Worm (Caenorhabditis elegans) whole organism, L1 larva: ENCODE results near the gene ztf-30.

Experiments
- ama-1 ChIP-seq: fragments of 150-350 bp; optimal IDR thresholded peaks from 2 replicates; lab custom pipeline; 2014
- elt-3 ChIP-seq, 6 experiments: fragments of 150-350 bp in 1 of 6; sonication (generic microtip); optimal IDR thresholded peaks; 2 replicates each; lab custom pipeline; 2017 to 2018; ENCODE audit warnings: missing biosample characterization in 6 of 6, missing genetic modification characterization in 6 of 6, inconsistent platforms in 1 of 6
- hlh-17 ChIP-seq: fragments of 200-800 bp; sonication (Bioruptor generic); optimal IDR thresholded peaks from 2 replicates; lab custom pipeline; 2018; ENCODE audit warnings: missing genetic modification characterization, mild to moderate bottlenecking, missing compliant biosample characterization, moderate library complexity, borderline replicate concordance
- lin-13 ChIP-seq: fragments of 150-350 bp; optimal IDR thresholded peaks from 2 replicates; lab custom pipeline; 2014; ENCODE audit warnings: missing biosample characterization, missing genetic modification reagents, missing genetic modification characterization
- mep-1 ChIP-seq: fragments of 150-350 bp; optimal IDR thresholded peaks from 2 replicates; lab custom pipeline; 2014; ENCODE audit warnings: missing biosample characterization, missing genetic modification characterization
- nhr-237 ChIP-seq: fragments of 150-350 bp; optimal IDR thresholded peaks from 2 replicates; lab custom pipeline; 2014; ENCODE audit warnings: missing biosample characterization, missing genetic modification characterization
- skn-1 ChIP-seq: fragments of 150-350 bp; optimal IDR thresholded peaks from 2 replicates; lab custom pipeline; 2014; ENCODE audit warnings: missing biosample characterization, missing genetic modification characterization
- sup-37 ChIP-seq: fragments of 200-800 bp; sonication (Bioruptor generic); optimal IDR thresholded peaks from 2 replicates; lab custom pipeline; 2018; ENCODE audit warnings: mild to moderate bottlenecking, missing genetic modification characterization, missing compliant biosample characterization
- zag-1 ChIP-seq: fragments of 150-350 bp; optimal IDR thresholded peaks from 2 replicates; lab custom pipeline; 2014; ENCODE audit warnings: missing biosample characterization, missing genetic modification characterization

DNA sequence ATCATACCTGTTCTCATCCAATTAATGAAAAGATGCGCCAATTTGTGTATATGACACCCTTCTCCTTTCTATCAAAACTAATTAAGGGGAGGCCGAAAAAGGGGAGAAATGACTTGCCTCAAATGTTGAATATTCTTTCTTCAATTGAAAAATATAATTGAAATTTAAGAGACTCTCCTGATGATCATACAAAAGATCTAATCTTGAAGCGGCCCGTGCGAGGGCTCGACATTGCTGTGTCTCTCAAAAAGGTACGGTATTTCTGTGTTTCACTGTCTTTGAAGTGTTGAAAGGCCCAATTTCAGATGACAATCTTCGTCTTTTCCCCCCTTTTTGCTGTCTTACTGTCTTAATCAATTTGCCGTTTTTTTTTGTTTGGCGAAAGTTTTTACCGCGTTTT, 23.3 kb upstream of the ztf-30 start:
- TF ChIP-seq mep-1 (tag; lab: Kevin White, UChicago) (no peak), elt-3 (tag; optimal IDR thresholded peaks at IDR 0.05; lab: Kevin White, UChicago) (no peak), ama-1 (no peak), zag-1 (tag; lab: Kevin White, UChicago) (no peak), skn-1 (tag; lab: Kevin White, UChicago) (no peak), lin-13 (GFP tag; lab: Kevin White, UChicago) (no peak), nhr-237 (tag; lab: Kevin White, UChicago) (no peak), sup-37 (GFP tag; lab: Kevin White, UChicago) (no peak), hlh-17 (GFP tag; lab: Kevin White, UChicago) (no peak)
